Worm (Caenorhabditis elegans) whole organism, early embryonic: ENCODE data around the gene lrr-1.

ENCODE experiments used
- B0310.2 ChIP-seq: sonication (generic microtip); optimal IDR thresholded peaks from 2 replicates; lab custom pipeline; 2016; ENCODE audit warnings: mild to moderate bottlenecking, missing genetic modification characterization, missing compliant biosample characterization
- F13C5.2 ChIP-seq: sonication (generic microtip); optimal IDR thresholded peaks from 2 replicates; lab custom pipeline; 2017; ENCODE audit warnings: mild to moderate bottlenecking, missing genetic modification characterization, inconsistent platforms, missing compliant biosample characterization
- aly-1 ChIP-seq: sonication (generic microtip); optimal IDR thresholded peaks from 2 replicates; lab custom pipeline; 2016; ENCODE audit warnings: missing genetic modification characterization, missing compliant biosample characterization
- ama-1 ChIP-seq: fragments of 150-350 bp; optimal IDR thresholded peaks from 2 replicates; lab custom pipeline; 2014
- ceh-36 ChIP-seq: sonication (generic microtip); optimal IDR thresholded peaks from 2 replicates; lab custom pipeline; 2016; ENCODE audit warnings: missing genetic modification characterization, inconsistent platforms, missing compliant biosample characterization
- ets-7 ChIP-seq: sonication (generic microtip); optimal IDR thresholded peaks from 2 replicates; lab custom pipeline; 2016; ENCODE audit warnings: missing genotype, missing genetic modification characterization, missing compliant biosample characterization
- flt-1 ChIP-seq: fragments of 200-800 bp; sonication (Bioruptor generic); IDR thresholded peaks from 2 replicates; pipeline ENCODE4 v1.3.6; 2022; ENCODE audit warnings: missing genetic modification characterization, missing compliant biosample characterization
- hmbx-1 ChIP-seq: sonication (generic microtip); optimal IDR thresholded peaks from 2 replicates; lab custom pipeline; 2016; ENCODE audit warnings: mild to moderate bottlenecking, missing genetic modification characterization, missing compliant biosample characterization
- hmg-4 ChIP-seq: fragments of 200-800 bp; sonication (Bioruptor generic); optimal IDR thresholded peaks from 2 replicates; lab custom pipeline; 2018; ENCODE audit warnings: mild to moderate bottlenecking, missing genetic modification characterization, missing compliant biosample characterization
- hnd-1 ChIP-seq: sonication (generic microtip); optimal IDR thresholded peaks from 2 replicates; lab custom pipeline; 2016; ENCODE audit warnings: missing genetic modification characterization, missing compliant biosample characterization
- pes-1 ChIP-seq: fragments of 200-800 bp; sonication (Bioruptor generic); IDR thresholded peaks from 2 replicates; pipeline ENCODE4 v1.3.6; 2022; ENCODE audit warnings: missing genetic modification reagents, missing genetic modification characterization, missing compliant biosample characterization
- scrt-1 ChIP-seq: fragments of 200-800 bp; sonication (Bioruptor generic); IDR thresholded peaks from 2 replicates; pipeline ENCODE4 v1.3.6; 2022; ENCODE audit warnings: missing genetic modification characterization, missing compliant biosample characterization
- tbx-11 ChIP-seq: fragments of 200-800 bp; sonication (Bioruptor generic); IDR thresholded peaks from 2 replicates; pipeline ENCODE4 v1.3.6; 2022; ENCODE audit warnings: missing genetic modification characterization, missing compliant biosample characterization
- tbx-37 ChIP-seq: fragments of 200-800 bp; sonication (Bioruptor generic); conservative IDR thresholded peaks from 2 replicates; pipeline ENCODE4 v1.3.6; 2022; ENCODE audit warnings: missing genetic modification reagents, missing genetic modification characterization, missing compliant biosample characterization

ce11 chrII:5061794-5062368 is 25.6 kb upstream of the lrr-1 start, which contains the start of gene smc-5:
- TF ChIP-seq ama-1 (lab: Kevin White, UChicago) (no peak), scrt-1 (no peak), F13C5.2 (tag; lab: Kevin White, UChicago) (peak; percentile 43), aly-1 (tag; lab: Kevin White, UChicago) (no peak), pes-1 (GFP tag; lab: Robert Waterston, UW) (peak; percentile 46; the same call in 1 of the 2 replicates), B0310.2 (tag; lab: Kevin White, UChicago) (no peak), tbx-11 (GFP tag; lab: Robert Waterston, UW) (no peak), hmbx-1 (tag; lab: Kevin White, UChicago) (no peak), hnd-1 (tag; lab: Kevin White, UChicago) (no peak), hmg-4 (GFP tag; lab: Kevin White, UChicago) (no peak), ets-7 (tag; lab: Kevin White, UChicago) (no peak), ceh-36 (tag; lab: Kevin White, UChicago) (no peak), tbx-37 (GFP tag; lab: Robert Waterston, UW) (no peak), flt-1 (GFP tag; lab: Robert Waterston, UW) (no peak)
